Worm (Caenorhabditis elegans) whole organism, young adult: ENCODE results near the gene fbxb-16.

Source experiments
- B0035.1 ChIP-seq: sonication (generic microtip); optimal IDR thresholded peaks from 2 replicates; lab custom pipeline; 2016; ENCODE audit warnings: missing genetic modification characterization, mild to moderate bottlenecking, missing compliant biosample characterization, missing genotype, missing genetic modification reagents
- nfya-1 ChIP-seq: sonication (generic microtip); optimal IDR thresholded peaks from 2 replicates; lab custom pipeline; 2017; ENCODE audit warnings: antibody characterized with exemption, missing compliant biosample characterization, missing genetic modification characterization, borderline replicate concordance; ENCODE audit not compliant: insufficient read depth
- sptf-2 ChIP-seq: fragments of 200-800 bp; sonication (Bioruptor generic); optimal IDR thresholded peaks from 2 replicates; lab custom pipeline; 2018; ENCODE audit warnings: mild to moderate bottlenecking, missing genetic modification characterization, missing compliant biosample characterization
- unc-62 ChIP-seq: fragments of 150-350 bp; optimal IDR thresholded peaks from 2 replicates; lab custom pipeline; 2014; ENCODE audit warnings: missing biosample characterization, missing genetic modification reagents, missing genetic modification characterization

ce11 chrII:1601507-1601906, 50.2 kb downstream of the fbxb-16 start, which contains the start of gene bath-47:
- TF ChIP-seq B0035.1 (tag; lab: Kevin White, UChicago) (no peak), nfya-1 (no peak), sptf-2 (GFP tag; lab: Kevin White, UChicago) (no peak), unc-62 (GFP tag; lab: Kevin White, UChicago) (no peak)
